Fruit fly (Drosophila melanogaster) whole organism, prepupa: ENCODE data around the gene CG14282.

Source experiments
- Blimp-1 ChIP-seq: fragments of 200-800 bp; sonication (Bioruptor generic); optimal IDR thresholded peaks from 3 replicates; lab custom pipeline; 2017; ENCODE audit warnings: missing biosample characterization, missing genetic modification characterization, mild to moderate bottlenecking, moderate library complexity, missing genetic modification reagents
- CG11294 ChIP-seq: fragments of 200-800 bp; sonication (Bioruptor generic); IDR thresholded peaks from 2 replicates; pipeline ENCODE4 v1.3.6; 2022; ENCODE audit warnings: missing biosample characterization, missing genetic modification characterization
- CG15336 ChIP-seq: fragments of 200-800 bp; sonication (Bioruptor generic); IDR thresholded peaks from 2 replicates; pipeline ENCODE4 v1.3.6; 2022; ENCODE audit warnings: missing biosample characterization, missing genetic modification characterization
- CG3032 ChIP-seq: fragments of 200-800 bp; optimal IDR thresholded peaks from 2 replicates; lab custom pipeline; 2019; ENCODE audit warnings: missing biosample characterization, mild to moderate bottlenecking, missing genetic modification characterization, moderate library complexity
- CG6854 ChIP-seq: fragments of 200-800 bp; sonication (Bioruptor generic); optimal IDR thresholded peaks from 2 replicates; lab custom pipeline; 2017; ENCODE audit warnings: missing biosample characterization, mild to moderate bottlenecking, missing genetic modification characterization
- CG7368 ChIP-seq: fragments of 200-800 bp; sonication (Bioruptor generic); optimal IDR thresholded peaks from 3 replicates; lab custom pipeline; 2016; ENCODE audit warnings: missing biosample characterization, missing genetic modification characterization
- OdsH ChIP-seq: fragments of 200-800 bp; sonication (Bioruptor generic); optimal IDR thresholded peaks from 3 replicates; lab custom pipeline; 2016; ENCODE audit warnings: missing biosample characterization, missing genetic modification characterization
- Sox14 ChIP-seq: fragments of 200-800 bp; sonication (Bioruptor generic); optimal IDR thresholded peaks from 3 replicates; lab custom pipeline; 2016; ENCODE audit warnings: missing biosample characterization, missing genetic modification characterization
- fd59A ChIP-seq: fragments of 200-800 bp; sonication (Bioruptor generic); optimal IDR thresholded peaks from 2 replicates; lab custom pipeline; 2017; ENCODE audit warnings: missing biosample characterization, mild to moderate bottlenecking, missing genetic modification characterization, missing genetic modification reagents

dm6 chr3R:19221350-19221749 lies 44.5 kb downstream of the CG14282 start:
- TF ChIP-seq Sox14 (no peak), CG3032 (no peak), fd59A (GFP tag; lab: Kevin White, UChicago) (no peak), Blimp-1 (GFP tag; lab: Kevin White, UChicago) (no peak), OdsH (GFP tag; lab: Kevin White, UChicago) (no peak), CG11294 (GFP tag; lab: Robert Waterston, UW) (no peak), CG15336 (GFP tag; lab: Robert Waterston, UW) (no peak), CG7368 (no peak), CG6854 (GFP tag; lab: Kevin White, UChicago) (no peak)
